Fruit fly (Drosophila melanogaster): ENCODE data around the gene bip1.

Gene bip1

DNA sequence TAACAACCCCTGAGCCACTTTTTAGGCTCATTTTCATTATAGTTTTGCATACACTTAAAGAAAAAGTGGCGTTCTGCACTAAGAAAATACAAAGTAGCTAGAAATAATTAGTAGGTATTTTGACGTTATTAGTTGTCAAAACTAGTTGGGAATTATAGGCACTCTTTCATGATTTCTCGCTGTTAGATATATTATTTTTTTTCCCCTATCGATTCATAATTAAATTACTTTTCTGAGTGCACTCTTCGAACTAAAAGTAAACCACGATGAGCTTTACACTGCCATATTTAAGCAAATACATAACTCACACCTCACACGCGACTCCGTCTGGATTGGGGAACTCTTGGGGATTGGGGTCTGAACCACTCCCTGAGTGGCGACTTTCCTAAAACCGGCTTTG, 14.2 kb upstream of the bip1 start (continued):
- TF ChIP-seq CG14441 (GFP tag; IDR thresholded peaks at IDR 0.05) (peak; percentile 75), Nf-YC (tag; optimal IDR thresholded peaks at IDR 0.05) (peak; percentile 9), CG7271 (tag; optimal IDR thresholded peaks at IDR 0.05) (no peak), grn (GFP tag; optimal IDR thresholded peaks at IDR 0.05) (no peak), CG3838 (GFP tag; optimal IDR thresholded peaks at IDR 0.05) (no peak), Opbp (GFP tag; IDR thresholded peaks at IDR 0.05; ENCODE audit: partially characterized antibody) (no peak), pita (GFP tag; optimal IDR thresholded peaks at IDR 0.05) (no peak), CG8359 (GFP tag; optimal IDR thresholded peaks at IDR 0.05; ENCODE audit: borderline replicate concordance) (peak; percentile 43), Asciz (GFP tag; optimal IDR thresholded peaks at IDR 0.05) (peak; percentile 77), HmgD (GFP tag; optimal IDR thresholded peaks at IDR 0.05) (no peak), dan (GFP tag; IDR thresholded peaks at IDR 0.05) (no peak), tup (GFP tag; optimal IDR thresholded peaks at IDR 0.05) (no peak), D19B (GFP tag; optimal IDR thresholded peaks at IDR 0.05) (no peak), klu (GFP tag; IDR thresholded peaks at IDR 0.05) (no peak), Stat92E (GFP tag; optimal IDR thresholded peaks at IDR 0.05) (no peak), aop (GFP tag; IDR thresholded peaks at IDR 0.05) (no peak), Hr39 (optimal IDR thresholded peaks at IDR 0.05) (no peak), CG11695 (GFP tag; IDR thresholded peaks at IDR 0.05) (peak; percentile 60; the same call in 2 of the 3 replicates), CG34376 (GFP tag; optimal IDR thresholded peaks at IDR 0.05) (peak; percentile 25), CG13424 (tag; optimal IDR thresholded peaks at IDR 0.05) (peak; percentile 28), Dad (GFP tag; optimal IDR thresholded peaks at IDR 0.05) (peak; percentile 58), sug (tag; optimal IDR thresholded peaks at IDR 0.05) (no peak), Usf (GFP tag; optimal IDR thresholded peaks at IDR 0.05) (peak; percentile 31), CG14014 (GFP tag; IDR thresholded peaks at IDR 0.05) (peak; percentile 28; the same call in 1 of the 2 replicates), amos (GFP tag; IDR thresholded peaks at IDR 0.05; ENCODE audit: partially characterized antibody) (no peak), nerfin-2 (GFP tag; IDR thresholded peaks at IDR 0.05; ENCODE audit: partially characterized antibody) (no peak), chn (GFP tag; optimal IDR thresholded peaks at IDR 0.05) (no peak), ems (GFP tag; optimal IDR thresholded peaks at IDR 0.05) (no peak), da (GFP tag; optimal IDR thresholded peaks at IDR 0.05) (no peak), CG32767 (GFP tag; IDR thresholded peaks at IDR 0.05) (no peak), yki (optimal IDR thresholded peaks at IDR 0.05) (no peak), ase (GFP tag; IDR thresholded peaks at IDR 0.05) (0 out of 3 replicates have a peak, but pooled peaks have one; percentile 40), kay (GFP tag; optimal IDR thresholded peaks at IDR 0.05) (peak; percentile 65), GATAe (GFP tag; conservative IDR thresholded peaks at IDR 0.05) (no peak), ERR (GFP tag; optimal IDR thresholded peaks at IDR 0.05) (peak; percentile 65), Dip3 (GFP tag; optimal IDR thresholded peaks at IDR 0.05) (peak; percentile 30), her (GFP tag; optimal IDR thresholded peaks at IDR 0.05) (no peak), CG31224 (GFP tag; IDR thresholded peaks at IDR 0.05) (no peak), CG6254 (GFP tag; optimal IDR thresholded peaks at IDR 0.05) (peak; percentile 67), Atf-2 (GFP tag; optimal IDR thresholded peaks at IDR 0.05) (no peak), CG10565 (GFP tag; optimal IDR thresholded peaks at IDR 0.05) (no peak), ac (GFP tag; optimal IDR thresholded peaks at IDR 0.05) (no peak), scrt (GFP tag; optimal IDR thresholded peaks at IDR 0.05) (peak; percentile 74), CG3726 (GFP tag; IDR thresholded peaks at IDR 0.05) (no peak), CG13775 (GFP tag; optimal IDR thresholded peaks at IDR 0.05) (peak; percentile 27), CG7372 (GFP tag; IDR thresholded peaks at IDR 0.05) (no peak), dmrt11E (tag; optimal IDR thresholded peaks at IDR 0.05) (no peak), btn (GFP tag; optimal IDR thresholded peaks at IDR 0.05) (no peak), Taf1 (GFP tag; IDR thresholded peaks at IDR 0.05) (peak; percentile 38; the same call in 1 of the 2 replicates), CG4617 (GFP tag; optimal IDR thresholded peaks at IDR 0.05; ENCODE audit: borderline replicate concordance) (no peak), CG8290 (GFP tag; optimal IDR thresholded peaks at IDR 0.05) (no peak), CG8290 (tag; optimal IDR thresholded peaks at IDR 0.05) (no peak)
